Worm (Caenorhabditis elegans) whole organism, L4 larva: Measurements from ENCODE around the gene irld-9.

Source experiments
- F26F4.8 ChIP-seq: fragments of 200-800 bp; sonication (Bioruptor generic); conservative IDR thresholded peaks from 2 replicates; pipeline ENCODE4 v1.3.6; 2022; ENCODE audit warnings: missing genetic modification characterization, missing compliant biosample characterization
- T20F7.1 ChIP-seq: fragments of 200-800 bp; sonication (Bioruptor generic); optimal IDR thresholded peaks from 2 replicates; lab custom pipeline; 2018; ENCODE audit warnings: mild to moderate bottlenecking, missing genetic modification characterization, missing compliant biosample characterization
- attf-4 ChIP-seq: sonication (generic microtip); optimal IDR thresholded peaks from 3 replicates; lab custom pipeline; 2017; ENCODE audit warnings: missing biosample characterization, missing genetic modification characterization
- egl-27 ChIP-seq: sonication (generic microtip); optimal IDR thresholded peaks from 3 replicates; lab custom pipeline; 2017; ENCODE audit warnings: missing biosample characterization, missing genetic modification reagents, missing genetic modification characterization
- mdl-1 ChIP-seq, 2 experiments: fragments of 150-350 bp in 1 of 2; sonication (generic microtip) in 1 of 2; optimal IDR thresholded peaks; 2 replicates each; lab custom pipeline; 2014 to 2017; ENCODE audit warnings: missing biosample characterization in 2 of 2, missing genetic modification characterization in 2 of 2
- mep-1 ChIP-seq: fragments of 150-350 bp; sonication (generic microtip); optimal IDR thresholded peaks from 3 replicates; lab custom pipeline; 2014; ENCODE audit warnings: missing biosample characterization, missing genetic modification characterization
- mxl-3 ChIP-seq: fragments of 200-800 bp; sonication (Bioruptor generic); optimal IDR thresholded peaks from 2 replicates; lab custom pipeline; 2018; ENCODE audit warnings: mild to moderate bottlenecking, missing genetic modification characterization, missing compliant biosample characterization
- nhr-28 ChIP-seq: fragments of 150-350 bp; optimal IDR thresholded peaks from 2 replicates; lab custom pipeline; 2014; ENCODE audit warnings: missing biosample characterization, missing genetic modification characterization
- nhr-76 ChIP-seq: fragments of 150-350 bp; optimal IDR thresholded peaks from 2 replicates; lab custom pipeline; 2014; ENCODE audit warnings: missing biosample characterization, missing genetic modification characterization
- snpc-4 ChIP-seq: fragments of 150-350 bp; optimal IDR thresholded peaks from 2 replicates; lab custom pipeline; 2014; ENCODE audit warnings: missing biosample characterization, missing genetic modification characterization

- TF ChIP-seq mep-1 (tag; lab: Kevin White, UChicago) (no peak), F26F4.8 (GFP tag; lab: Robert Waterston, UW) (no peak), snpc-4 (no peak), mdl-1 (tag; optimal IDR thresholded peaks at IDR 0.05; lab: Kevin White, UChicago) (no peak), nhr-28 (tag; lab: Kevin White, UChicago) (no peak), attf-4 (tag; lab: Kevin White, UChicago) (no peak), T20F7.1 (GFP tag; lab: Kevin White, UChicago) (no peak), mxl-3 (no peak), nhr-76 (no peak), egl-27 (tag; lab: Kevin White, UChicago) (no peak)
Observed at ce11 chrII:1695861-1696260, 42.9 kb downstream of the irld-9 start, which contains the start of gene F58E1.13.
